Fruit fly (Drosophila melanogaster) whole organism, embryonic: ENCODE data around the gene Catsup.
A peak's percentile ranks its signal among the peaks of the same experiment; 100 is the strongest.

Experiments used
- Antp ChIP-seq: fragments of 200-800 bp; sonication (Bioruptor generic); optimal IDR thresholded peaks from 3 replicates; lab custom pipeline; 2016; ENCODE audit warnings: missing biosample characterization, missing genetic modification characterization
- Bteb2 ChIP-seq: fragments of 200-800 bp; sonication (Bioruptor generic); optimal IDR thresholded peaks from 2 replicates; lab custom pipeline; 2016; ENCODE audit warnings: missing biosample characterization, missing genetic modification characterization
- CG11398 ChIP-seq: fragments of 200-800 bp; sonication (Bioruptor generic); optimal IDR thresholded peaks from 2 replicates; lab custom pipeline; 2016; ENCODE audit warnings: missing biosample characterization, missing genetic modification characterization
- CG13424 ChIP-seq: fragments of 200-800 bp; sonication (Bioruptor generic); optimal IDR thresholded peaks from 2 replicates; lab custom pipeline; 2019; ENCODE audit warnings: missing biosample characterization, mild to moderate bottlenecking, missing genetic modification characterization, moderate library complexity
- CG13624 ChIP-seq: fragments of 200-800 bp; sonication (Bioruptor generic); optimal IDR thresholded peaks from 2 replicates; lab custom pipeline; 2016; ENCODE audit warnings: missing biosample characterization, missing genetic modification characterization
- CG14050 ChIP-seq: fragments of 200-800 bp; sonication (Bioruptor generic); IDR thresholded peaks from 3 replicates; pipeline ENCODE4 v1.3.6; 2022; ENCODE audit warnings: missing biosample characterization, missing genetic modification characterization
- CG1647 ChIP-seq: fragments of 200-800 bp; sonication (Bioruptor generic); optimal IDR thresholded peaks from 3 replicates; lab custom pipeline; 2016; ENCODE audit warnings: missing biosample characterization, missing genetic modification characterization
- CG31441 ChIP-seq: fragments of 200-800 bp; sonication (Bioruptor generic); IDR thresholded peaks from 2 replicates; pipeline ENCODE4 v1.3.6; 2022; ENCODE audit warnings: missing biosample characterization, missing genetic modification characterization
- CG34376 ChIP-seq: fragments of 200-800 bp; sonication (Bioruptor generic); optimal IDR thresholded peaks from 2 replicates; lab custom pipeline; 2018; ENCODE audit warnings: missing biosample characterization, mild to moderate bottlenecking, missing genetic modification characterization
- CG4328 ChIP-seq: fragments of 200-800 bp; sonication (Bioruptor generic); optimal IDR thresholded peaks from 3 replicates; lab custom pipeline; 2017; ENCODE audit warnings: missing biosample characterization, missing genetic modification reagents, missing genetic modification characterization
- CG4404 ChIP-seq: fragments of 200-800 bp; sonication (Bioruptor generic); IDR thresholded peaks from 2 replicates; pipeline ENCODE4 v1.3.6; 2022; ENCODE audit warnings: missing biosample characterization, missing genetic modification characterization
- CG6254 ChIP-seq: fragments of 200-800 bp; sonication (Bioruptor generic); optimal IDR thresholded peaks from 3 replicates; lab custom pipeline; 2017; ENCODE audit warnings: mild to moderate bottlenecking, missing biosample characterization, missing genetic modification reagents, missing genetic modification characterization
- CG7786 ChIP-seq: fragments of 200-800 bp; sonication (Bioruptor generic); optimal IDR thresholded peaks from 2 replicates; lab custom pipeline; 2016; ENCODE audit warnings: missing biosample characterization, missing genetic modification characterization
- CG7928 ChIP-seq: fragments of 200-800 bp; sonication (Bioruptor generic); optimal IDR thresholded peaks from 2 replicates; lab custom pipeline; 2017; ENCODE audit warnings: missing biosample characterization, mild to moderate bottlenecking, missing genetic modification characterization
- CG7963 ChIP-seq: fragments of 200-800 bp; sonication (Bioruptor generic); IDR thresholded peaks from 3 replicates; pipeline ENCODE4 v1.3.6; 2022; ENCODE audit warnings: missing biosample characterization, missing genetic modification characterization; ENCODE audit not compliant: partially characterized antibody
- CG9437 ChIP-seq: fragments of 200-800 bp; sonication (Bioruptor generic); optimal IDR thresholded peaks from 2 replicates; lab custom pipeline; 2018; ENCODE audit warnings: missing biosample characterization, mild to moderate bottlenecking, missing genetic modification characterization
- Dll ChIP-seq: fragments of 200-800 bp; sonication (Bioruptor generic); IDR thresholded peaks from 4 replicates; pipeline ENCODE4 v1.3.6; 2022; ENCODE audit warnings: missing biosample characterization, missing genetic modification characterization; ENCODE audit not compliant: partially characterized antibody
- Dp ChIP-seq: fragments of 200-800 bp; sonication (Bioruptor generic); optimal IDR thresholded peaks from 2 replicates; lab custom pipeline; 2018; ENCODE audit warnings: missing biosample characterization, mild to moderate bottlenecking, missing genetic modification characterization, moderate library complexity
- Dref ChIP-seq: fragments of 200-800 bp; sonication (Bioruptor generic); IDR thresholded peaks from 2 replicates; pipeline ENCODE4 v1.3.6; 2022; ENCODE audit warnings: missing biosample characterization, missing genetic modification characterization
- Ets65A ChIP-seq: fragments of 200-800 bp; sonication (Bioruptor generic); peaks from one replicate; lab custom pipeline; 2016; ENCODE audit warnings: missing biosample characterization, missing genetic modification characterization
- Fer2 ChIP-seq: fragments of 200-800 bp; sonication (Bioruptor generic); optimal IDR thresholded peaks from 2 replicates; lab custom pipeline; 2018; ENCODE audit warnings: missing biosample characterization, mild to moderate bottlenecking, missing genetic modification characterization, moderate library complexity
- HmgZ ChIP-seq: fragments of 200-800 bp; sonication (Bioruptor generic); optimal IDR thresholded peaks from 2 replicates; lab custom pipeline; 2018; ENCODE audit warnings: missing biosample characterization, mild to moderate bottlenecking, missing genetic modification characterization
- MBD-R2 ChIP-seq: fragments of 200-800 bp; sonication (Bioruptor generic); IDR thresholded peaks from 2 replicates; pipeline ENCODE4 v1.3.6; 2022; ENCODE audit warnings: missing biosample characterization, missing genetic modification characterization
- Med ChIP-seq: fragments of 200-800 bp; sonication (Bioruptor generic); peaks from one replicate; lab custom pipeline; 2016; ENCODE audit warnings: missing biosample characterization, missing genetic modification characterization, mild to moderate bottlenecking, inconsistent platforms, moderate library complexity
- NC2β ChIP-seq: fragments of 200-800 bp; sonication (Bioruptor generic); optimal IDR thresholded peaks from 2 replicates; lab custom pipeline; 2016; ENCODE audit warnings: missing biosample characterization, missing genetic modification characterization
- Opbp ChIP-seq: fragments of 200-800 bp; sonication (Bioruptor generic); IDR thresholded peaks from 3 replicates; pipeline ENCODE4 v1.3.6; 2022; ENCODE audit warnings: missing biosample characterization, missing genetic modification characterization; ENCODE audit not compliant: partially characterized antibody
- Scr ChIP-seq: fragments of 200-800 bp; sonication (Bioruptor generic); IDR thresholded peaks from 2 replicates; pipeline ENCODE4 v1.3.6; 2022; ENCODE audit warnings: missing biosample characterization, missing genetic modification characterization; ENCODE audit not compliant: partially characterized antibody
- Sin3A ChIP-seq: fragments of >200 bp; optimal IDR thresholded peaks from 2 replicates; lab custom pipeline; 2018
- Sry-β ChIP-seq: fragments of 200-800 bp; sonication (Bioruptor generic); optimal IDR thresholded peaks from 2 replicates; lab custom pipeline; 2018; ENCODE audit warnings: missing biosample characterization, mild to moderate bottlenecking, missing genetic modification characterization, moderate library complexity
- Sry-δ ChIP-seq: fragments of 200-800 bp; sonication (Bioruptor generic); optimal IDR thresholded peaks from 2 replicates; lab custom pipeline; 2016; ENCODE audit warnings: missing biosample characterization, missing genetic modification characterization
- Taf1 ChIP-seq: fragments of 200-800 bp; sonication (Bioruptor generic); IDR thresholded peaks from 2 replicates; pipeline ENCODE4 v1.3.6; 2022; ENCODE audit warnings: missing biosample characterization, missing genetic modification characterization
- YL-1 ChIP-seq: fragments of 200-800 bp; sonication (Bioruptor generic); optimal IDR thresholded peaks from 3 replicates; lab custom pipeline; 2017; ENCODE audit warnings: missing biosample characterization, mild to moderate bottlenecking, missing genetic modification characterization
- ato ChIP-seq: fragments of 200-800 bp; sonication (Bioruptor generic); IDR thresholded peaks from 2 replicates; pipeline ENCODE4 v1.3.6; 2022; ENCODE audit warnings: missing biosample characterization, missing genetic modification characterization; ENCODE audit not compliant: partially characterized antibody
- bowl ChIP-seq: fragments of 200-800 bp; sonication (Bioruptor generic); IDR thresholded peaks from 2 replicates; pipeline ENCODE4 v1.3.6; 2022; ENCODE audit warnings: missing biosample characterization, missing genetic modification characterization
- cato ChIP-seq: fragments of 200-800 bp; sonication (Bioruptor generic); optimal IDR thresholded peaks from 2 replicates; lab custom pipeline; 2016; ENCODE audit warnings: missing biosample characterization, missing genetic modification characterization, borderline replicate concordance
- chif ChIP-seq, 2 experiments: fragments of 200-800 bp; sonication (Bioruptor generic); optimal IDR thresholded peaks; 3 replicates each; lab custom pipeline; 2016; ENCODE audit warnings: missing biosample characterization in 2 of 2, missing genetic modification characterization in 2 of 2
- cwo ChIP-seq: fragments of 200-800 bp; sonication (Bioruptor generic); optimal IDR thresholded peaks from 3 replicates; lab custom pipeline; 2017; ENCODE audit warnings: missing biosample characterization, missing genetic modification characterization, mild to moderate bottlenecking, moderate library complexity, missing genetic modification reagents
- ind ChIP-seq: fragments of 200-800 bp; sonication (Bioruptor generic); optimal IDR thresholded peaks from 3 replicates; lab custom pipeline; 2016; ENCODE audit warnings: missing biosample characterization, missing genetic modification characterization
- phol ChIP-seq: fragments of 200-800 bp; sonication (Bioruptor generic); optimal IDR thresholded peaks from 3 replicates; lab custom pipeline; 2018; ENCODE audit warnings: missing biosample characterization, mild to moderate bottlenecking, missing genetic modification characterization, moderate library complexity
- row ChIP-seq: fragments of 200-800 bp; sonication (Bioruptor generic); IDR thresholded peaks from 3 replicates; pipeline ENCODE4 v1.3.6; 2022; ENCODE audit warnings: missing biosample characterization, missing genetic modification characterization
- schlank ChIP-seq: fragments of 200-800 bp; sonication (Bioruptor generic); optimal IDR thresholded peaks from 2 replicates; lab custom pipeline; 2018; ENCODE audit warnings: missing biosample characterization, mild to moderate bottlenecking, missing genetic modification characterization
- scrt ChIP-seq: fragments of 200-800 bp; sonication (Bioruptor generic); optimal IDR thresholded peaks from 2 replicates; lab custom pipeline; 2018; ENCODE audit warnings: missing biosample characterization, mild to moderate bottlenecking, missing genetic modification characterization, moderate library complexity
- sens-2 ChIP-seq: fragments of 200-800 bp; sonication (Bioruptor generic); IDR thresholded peaks from 2 replicates; pipeline ENCODE4 v1.3.6; 2022; ENCODE audit warnings: missing biosample characterization, missing genetic modification characterization
- shn ChIP-seq: fragments of 200-800 bp; sonication (Bioruptor generic); optimal IDR thresholded peaks from 3 replicates; lab custom pipeline; 2016; ENCODE audit warnings: missing biosample characterization, missing genetic modification characterization
- sna ChIP-seq: fragments of 200-800 bp; sonication (Bioruptor generic); IDR thresholded peaks from 2 replicates; pipeline ENCODE4 v1.3.6; 2022; ENCODE audit warnings: missing biosample characterization, missing genetic modification characterization; ENCODE audit not compliant: partially characterized antibody
- tna ChIP-seq: fragments of 200-800 bp; sonication (Bioruptor generic); IDR thresholded peaks from 2 replicates; pipeline ENCODE4 v1.3.6; 2022; ENCODE audit warnings: missing biosample characterization, missing genetic modification characterization; ENCODE audit not compliant: partially characterized antibody
- trem ChIP-seq: fragments of 200-800 bp; optimal IDR thresholded peaks from 3 replicates; lab custom pipeline; 2019; ENCODE audit warnings: missing biosample characterization, mild to moderate bottlenecking, missing genetic modification characterization, moderate library complexity
- unc-4 ChIP-seq: fragments of 200-800 bp; sonication (Bioruptor generic); IDR thresholded peaks from 2 replicates; pipeline ENCODE4 v1.3.6; 2022; ENCODE audit warnings: missing biosample characterization, missing genetic modification characterization; ENCODE audit not compliant: partially characterized antibody
- vnd ChIP-seq: fragments of 200-800 bp; sonication (Bioruptor generic); IDR thresholded peaks from 3 replicates; pipeline ENCODE4 v1.3.6; 2022; ENCODE audit warnings: missing biosample characterization, missing genetic modification characterization; ENCODE audit not compliant: partially characterized antibody
- wek ChIP-seq: fragments of 200-800 bp; sonication (Bioruptor generic); optimal IDR thresholded peaks from 3 replicates; lab custom pipeline; 2018; ENCODE audit warnings: missing biosample characterization, mild to moderate bottlenecking, missing genetic modification characterization, moderate library complexity
- zen ChIP-seq: fragments of 200-800 bp; sonication (Bioruptor generic); optimal IDR thresholded peaks from 3 replicates; lab custom pipeline; 2018; ENCODE audit warnings: missing biosample characterization, mild to moderate bottlenecking, missing genetic modification characterization, moderate library complexity

The Catsup gene

dm6 chr2L:19041590-19041989, at the start of gene Catsup:
TSS of gene Catsup (plus strand) at chr2L:19041862.
- TF ChIP-seq Ets65A (GFP tag; lab: Kevin White, UChicago) (no peak), Taf1 (GFP tag; lab: Robert Waterston, UW) (no peak), Med (peak; percentile 29), Dp (GFP tag; lab: Kevin White, UChicago) (peak; percentile 21), cwo (no peak), Dref (GFP tag; lab: Robert Waterston, UW) (peak; percentile 69), CG7963 (GFP tag; lab: Robert Waterston, UW) (peak; percentile 62; the same call in 2 of the 3 replicates), CG14050 (GFP tag; lab: Robert Waterston, UW) (no peak), Scr (GFP tag; lab: Robert Waterston, UW) (peak; percentile 81), CG13424 (tag; lab: Kevin White, UChicago) (no peak), YL-1 (GFP tag; lab: Kevin White, UChicago) (peak; percentile 52), Bteb2 (GFP tag; lab: Kevin White, UChicago) (no peak), MBD-R2 (peak; percentile 71), CG4328 (no peak), Sry-β (GFP tag; lab: Kevin White, UChicago) (no peak), CG31441 (GFP tag; lab: Robert Waterston, UW) (no peak), cato (no peak), trem (tag; lab: Kevin White, UChicago) (peak; percentile 16), sens-2 (GFP tag; lab: Robert Waterston, UW) (no peak), unc-4 (peak; percentile 70), chif (GFP tag; optimal IDR thresholded peaks at IDR 0.05; lab: Kevin White, UChicago) (no peak), CG11398 (no peak), CG13624 (GFP tag; lab: Kevin White, UChicago) (no peak), CG6254 (GFP tag; lab: Kevin White, UChicago) (no peak), Fer2 (tag; lab: Kevin White, UChicago) (no peak), phol (tag; lab: Kevin White, UChicago) (peak; percentile 17), ind (no peak), tna (peak; percentile 64), schlank (no peak), wek (GFP tag; lab: Kevin White, UChicago) (no peak), zen (tag; lab: Kevin White, UChicago) (no peak), row (peak; percentile 14; the same call in 1 of the 3 replicates), bowl (GFP tag; lab: Robert Waterston, UW) (no peak), CG1647 (no peak), Sin3A (lab: Kevin White, UChicago) (peak; percentile 20), sna (GFP tag; lab: Robert Waterston, UW) (peak; percentile 78), Antp (no peak), shn (GFP tag; lab: Kevin White, UChicago) (no peak), CG7928 (no peak), NC2β (GFP tag; lab: Kevin White, UChicago) (no peak), HmgZ (tag; lab: Kevin White, UChicago) (peak; percentile 12), Opbp (peak; percentile 57; the same call in 1 of the 3 replicates), CG4404 (no peak), CG7786 (GFP tag; lab: Kevin White, UChicago) (no peak), CG34376 (GFP tag; lab: Kevin White, UChicago) (no peak), Sry-δ (GFP tag; lab: Kevin White, UChicago) (peak; percentile 61), CG9437 (GFP tag; lab: Kevin White, UChicago) (peak; percentile 21), vnd (peak; percentile 49; the same call in 1 of the 3 replicates), Dll (GFP tag; lab: Robert Waterston, UW) (peak; percentile 85), ato (GFP tag; lab: Robert Waterston, UW) (0 out of 2 replicates have a peak, but pooled peaks have one; percentile 18), scrt (no peak)
